Fruit fly (Drosophila melanogaster) Kc167 (cell line): ENCODE measurements around the gene CG32523.

Source experiments
- Myc ChIP-seq: fragments of >200 bp; optimal IDR thresholded peaks from 2 replicates; lab custom pipeline; 2017; ENCODE audit warnings: missing external identifiers
- Sin3A ChIP-seq: fragments of >200 bp; optimal IDR thresholded peaks from 2 replicates; lab custom pipeline; 2018; ENCODE audit warnings: missing external identifiers
- h ChIP-seq: fragments of >200 bp; optimal IDR thresholded peaks from 3 replicates; lab custom pipeline; 2018; ENCODE audit warnings: missing external identifiers
- insv ChIP-seq: fragments of >200 bp; optimal IDR thresholded peaks from 3 replicates; lab custom pipeline; 2018; ENCODE audit warnings: missing external identifiers
- psq ChIP-seq: fragments of >200 bp; optimal IDR thresholded peaks from 2 replicates; lab custom pipeline; 2017; ENCODE audit warnings: missing external identifiers
- ttk ChIP-seq: sonication (Bioruptor generic); optimal IDR thresholded peaks from 2 replicates; lab custom pipeline; 2017; ENCODE audit warnings: missing external identifiers

The CG32523 gene

dm6 chrX:21217578-21217977 is at the start of gene CG32523:
Gene CG32523, plus strand, starts transcription at chrX:21217878.
- no peak for TF ChIP-seq insv
- TF ChIP-seq Sin3A (lab: Kevin White, UChicago): no peak
- TF ChIP-seq ttk: no peak
- TF ChIP-seq h (lab: Kevin White, UChicago): no peak
- TF ChIP-seq psq (lab: Kevin White, UChicago): no peak

- no peak for TF ChIP-seq ttk
- TF ChIP-seq Myc (lab: Kevin White, UChicago): no peak
- TF ChIP-seq h (lab: Kevin White, UChicago): no peak
- no peak for TF ChIP-seq insv
- no peak for TF ChIP-seq psq (lab: Kevin White, UChicago)
- no peak for TF ChIP-seq Sin3A (lab: Kevin White, UChicago)
Observed at dm6 chrX:21192953-21193352, 24.7 kb upstream of the CG32523 start, which contains the start of gene ccb. Gene ccb, plus strand, starts transcription at chrX:21193253.

- TF ChIP-seq Myc (lab: Kevin White, UChicago): no peak
- TF ChIP-seq ttk: no peak
- TF ChIP-seq Sin3A (lab: Kevin White, UChicago): no peak
- TF ChIP-seq h (lab: Kevin White, UChicago): no peak
- no peak for TF ChIP-seq psq (lab: Kevin White, UChicago)
- TF ChIP-seq insv: no peak
Observed at dm6 chrX:21203241-21203640, 14.4 kb upstream of the CG32523 start, which contains the start of gene CG1724. Gene CG1724, minus strand, starts transcription at chrX:21203341.

DNA sequence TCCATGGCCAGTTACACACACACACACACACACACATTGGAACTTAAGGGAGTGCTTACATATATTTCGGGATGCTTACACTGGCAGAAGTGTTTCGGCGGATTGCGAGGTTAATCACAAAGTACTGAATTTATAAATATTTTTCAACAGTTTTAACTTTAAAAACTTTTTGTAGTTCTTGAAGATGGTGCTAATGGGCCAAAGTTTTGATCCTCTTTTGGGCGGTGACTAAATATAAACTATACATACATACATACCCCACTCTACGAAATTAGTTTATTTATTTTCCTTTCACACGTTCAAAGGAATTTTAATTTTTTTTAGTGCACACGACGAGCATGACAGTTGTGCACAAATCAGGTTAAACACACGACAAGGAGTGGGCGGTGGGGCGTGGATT is 8.7 kb downstream of the CG32523 start:
- TF ChIP-seq Sin3A (lab: Kevin White, UChicago) (no peak), ttk (no peak), h (lab: Kevin White, UChicago) (no peak), psq (lab: Kevin White, UChicago) (no peak), insv (no peak), Myc (lab: Kevin White, UChicago) (no peak)

DNA sequence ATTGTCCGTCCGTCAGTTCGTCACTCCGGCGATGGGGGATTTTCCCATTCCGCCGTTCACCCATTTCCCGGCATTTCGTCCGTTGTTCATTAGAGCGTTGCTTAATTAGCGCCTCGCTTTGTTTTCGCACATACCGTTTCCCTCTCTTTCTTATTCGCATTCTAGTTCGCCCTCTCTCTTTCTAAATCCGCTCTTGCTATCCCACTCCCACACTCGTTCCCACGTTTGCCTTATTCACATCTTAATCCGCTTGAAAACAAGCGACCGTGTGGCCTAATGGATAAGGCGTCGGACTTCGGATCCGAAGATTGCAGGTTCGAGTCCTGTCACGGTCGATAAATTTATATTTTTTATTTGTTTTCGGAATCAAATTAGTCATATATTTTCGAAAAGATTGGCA is 14.2 kb downstream of the CG32523 start:
- no peak for TF ChIP-seq Myc (lab: Kevin White, UChicago)
- no peak for TF ChIP-seq h (lab: Kevin White, UChicago)
- TF ChIP-seq Sin3A (lab: Kevin White, UChicago): no peak
- no peak for TF ChIP-seq ttk
- no peak for TF ChIP-seq insv
- TF ChIP-seq psq (lab: Kevin White, UChicago): no peak

DNA sequence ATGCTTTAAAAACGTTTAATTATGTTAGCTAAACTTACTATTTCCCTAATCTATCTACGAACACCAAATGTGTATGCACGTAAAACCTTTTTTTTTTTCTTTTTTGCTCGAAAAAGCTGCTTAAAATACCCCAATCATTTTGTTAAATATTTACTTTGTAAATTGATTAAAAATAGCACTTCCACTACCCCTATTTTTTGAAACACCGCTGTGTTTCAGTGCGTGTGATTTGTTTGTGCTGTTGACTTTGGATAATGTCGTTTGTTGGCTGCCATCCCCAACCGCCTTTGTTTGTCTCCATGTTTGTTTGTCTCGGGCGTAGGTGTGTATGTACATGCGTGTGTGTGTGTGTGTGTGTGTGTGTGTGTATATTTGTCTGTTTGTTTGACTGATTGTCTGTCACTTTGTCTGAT is 24.1 kb downstream of the CG32523 start:
- TF ChIP-seq Myc (lab: Kevin White, UChicago): no peak
- TF ChIP-seq h (lab: Kevin White, UChicago): no peak
- TF ChIP-seq Sin3A (lab: Kevin White, UChicago): no peak
- TF ChIP-seq insv: no peak
- no peak for TF ChIP-seq psq (lab: Kevin White, UChicago)
- no peak for TF ChIP-seq ttk

- no peak for TF ChIP-seq Sin3A (lab: Kevin White, UChicago)
- no peak for TF ChIP-seq h (lab: Kevin White, UChicago)
- no peak for TF ChIP-seq Myc (lab: Kevin White, UChicago)
- TF ChIP-seq ttk: no peak
- no peak for TF ChIP-seq insv
- no peak for TF ChIP-seq psq (lab: Kevin White, UChicago)
Observed at dm6 chrX:21251048-21251447, 33.4 kb downstream of the CG32523 start, which contains the start of gene CG1722. Gene CG1722, minus strand, starts transcription at chrX:21251148.

dm6 chrX:21265391-21265790 is 47.7 kb downstream of the CG32523 start:
- TF ChIP-seq Sin3A (lab: Kevin White, UChicago): no peak
- TF ChIP-seq ttk: no peak
- no peak for TF ChIP-seq psq (lab: Kevin White, UChicago)
